3 fruit fly cellular contexts compared by ENCODE assay signal in the genomic region with DNA sequence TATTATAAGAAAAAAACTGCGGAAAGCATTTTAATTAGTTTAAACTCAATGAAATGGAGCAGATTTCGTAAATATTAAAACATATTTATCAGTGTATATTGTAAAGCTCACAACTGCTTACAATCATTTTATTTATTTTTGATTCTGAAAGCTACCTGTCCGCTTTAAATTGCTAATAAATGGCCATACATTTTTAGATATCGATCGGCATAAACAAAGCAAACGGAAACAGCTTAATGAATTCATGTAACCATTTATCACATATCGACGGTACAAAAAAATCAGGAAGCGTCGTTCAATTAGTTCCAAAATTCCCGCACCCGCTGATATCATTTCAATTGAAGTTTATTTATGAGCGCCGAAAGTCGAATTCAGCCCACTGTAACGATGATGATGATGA.
TF ChIP-seq lines count a peak whose summit lies in the region.

No protein-coding gene starts in this region.

- TF ChIP-seq CTCF in whole organism, embryonic (GFP tag; optimal IDR thresholded peaks at IDR 0.05; lab: Kevin White, UChicago) = no peak

TF ChIP-seq in whole organism, embryonic, 481 proteins besides CTCF, POLR2A, EP300 and RAD21:
- TF ChIP-seq sens (GFP tag; lab: Kevin White, UChicago) = peak; percentile 64
- TF ChIP-seq zen (tag; optimal IDR thresholded peaks at IDR 0.05; lab: Kevin White, UChicago) = no peak
- TF ChIP-seq B-H2 (GFP tag; optimal IDR thresholded peaks at IDR 0.05; lab: Kevin White, UChicago) = no peak
- no peak for TF ChIP-seq CG7786 (GFP tag; optimal IDR thresholded peaks at IDR 0.05; lab: Kevin White, UChicago)
- peak; percentile 27 for TF ChIP-seq CG4707 (GFP tag; optimal IDR thresholded peaks at IDR 0.05; lab: Kevin White, UChicago)

TF ChIP-seq in whole organism, prepupa, 60 proteins besides CTCF, POLR2A, EP300 and RAD21:
- TF ChIP-seq CG31627 (GFP tag; optimal IDR thresholded peaks at IDR 0.05; lab: Kevin White, UChicago) = no peak
- TF ChIP-seq Eip78C (GFP tag; lab: Kevin White, UChicago) = peak; percentile 63
- no peak for TF ChIP-seq acj6 (GFP tag; optimal IDR thresholded peaks at IDR 0.05; lab: Kevin White, UChicago)
- TF ChIP-seq CG32006 (GFP tag; optimal IDR thresholded peaks at IDR 0.05; lab: Kevin White, UChicago) = peak; percentile 45
- no peak for TF ChIP-seq eg (GFP tag; IDR thresholded peaks at IDR 0.05; lab: Robert Waterston, UW)
- no peak for TF ChIP-seq CG6163 (GFP tag; IDR thresholded peaks at IDR 0.05; lab: Robert Waterston, UW)
- TF ChIP-seq Met (GFP tag; optimal IDR thresholded peaks at IDR 0.05; lab: Kevin White, UChicago) = no peak
- TF ChIP-seq Ets21C (GFP tag; optimal IDR thresholded peaks at IDR 0.05; lab: Kevin White, UChicago) = no peak
- no peak for TF ChIP-seq CG11902 (GFP tag; optimal IDR thresholded peaks at IDR 0.05; lab: Kevin White, UChicago)
- TF ChIP-seq Hr4 (GFP tag; optimal IDR thresholded peaks at IDR 0.05; lab: Kevin White, UChicago) = peak; percentile 17
- no peak for TF ChIP-seq Hr39 (GFP tag; optimal IDR thresholded peaks at IDR 0.05; lab: Kevin White, UChicago)
- no peak for TF ChIP-seq CG3919 (GFP tag; optimal IDR thresholded peaks at IDR 0.05; lab: Kevin White, UChicago)
- TF ChIP-seq Eip75B (GFP tag; optimal IDR thresholded peaks at IDR 0.05; lab: Kevin White, UChicago) = no peak
- TF ChIP-seq CG6792 (GFP tag; optimal IDR thresholded peaks at IDR 0.05; lab: Kevin White, UChicago) = no peak
- 0 out of 3 replicates have a peak, but pooled peaks have one; percentile 20 for TF ChIP-seq CG8119 (GFP tag; IDR thresholded peaks at IDR 0.05; lab: Robert Waterston, UW)
- peak in 1 of 2 experiments; percentile 75 for TF ChIP-seq salr (GFP tag; optimal IDR thresholded peaks at IDR 0.05; lab: Kevin White, UChicago)
- TF ChIP-seq esn (GFP tag; optimal IDR thresholded peaks at IDR 0.05; lab: Kevin White, UChicago) = peak; percentile 3
- no peak for TF ChIP-seq Eip93F (GFP tag; optimal IDR thresholded peaks at IDR 0.05; lab: Kevin White, UChicago)
- no peak for TF ChIP-seq fd85E (GFP tag; optimal IDR thresholded peaks at IDR 0.05; lab: Kevin White, UChicago)
- no peak for TF ChIP-seq dac (GFP tag; optimal IDR thresholded peaks at IDR 0.05; lab: Kevin White, UChicago)
TF ChIP-seq in whole organism, prepupa: peak in this region for 6.

TF ChIP-seq in whole organism, pupa, 21 proteins besides CTCF, POLR2A, EP300 and RAD21:
- TF ChIP-seq CG8301 (tag; optimal IDR thresholded peaks at IDR 0.05; lab: Kevin White, UChicago) (peak; percentile 10), CG14655 (GFP tag; optimal IDR thresholded peaks at IDR 0.05; lab: Kevin White, UChicago) (peak; percentile 45), CG9948 (tag; optimal IDR thresholded peaks at IDR 0.05; lab: Kevin White, UChicago) (no peak)
